Worm (Caenorhabditis elegans): Measurements from ENCODE around the gene spe-10.

spe-10 gene

ce11 chrV:10404701-10405100 is 20.7 kb downstream of the spe-10 start:
- TF ChIP-seq ztf-11 (tag; optimal IDR thresholded peaks at IDR 0.05), result no peak
- no peak for TF ChIP-seq mep-1 (tag; optimal IDR thresholded peaks at IDR 0.05)
- TF ChIP-seq unc-120 (tag; optimal IDR thresholded peaks at IDR 0.05; ENCODE audit: poor library complexity, severe bottlenecking), result no peak
- no peak for TF ChIP-seq nhr-76 (tag; optimal IDR thresholded peaks at IDR 0.05)
- TF ChIP-seq flh-1 (GFP tag; optimal IDR thresholded peaks at IDR 0.05), result no peak
- no peak for TF ChIP-seq pha-4 (tag; optimal IDR thresholded peaks at IDR 0.05)
- no peak for TF ChIP-seq M03D4.4 (tag; optimal IDR thresholded peaks at IDR 0.05)
- no peak for TF ChIP-seq lin-13 (tag; optimal IDR thresholded peaks at IDR 0.05)
- no peak for TF ChIP-seq cnd-1 (tag; optimal IDR thresholded peaks at IDR 0.05)
- TF ChIP-seq ham-2 (GFP tag; optimal IDR thresholded peaks at IDR 0.05), result no peak
- TF ChIP-seq elt-3 (tag; optimal IDR thresholded peaks at IDR 0.05), result no peak
- TF ChIP-seq lsy-2 (tag; optimal IDR thresholded peaks at IDR 0.05), result no peak
- TF ChIP-seq ceh-43 (GFP tag; optimal IDR thresholded peaks at IDR 0.05), result no peak
- TF ChIP-seq bed-3 (GFP tag; optimal IDR thresholded peaks at IDR 0.05), result no peak
- no peak for TF ChIP-seq tbx-8 (GFP tag; optimal IDR thresholded peaks at IDR 0.05)
- TF ChIP-seq sptf-1 (tag; optimal IDR thresholded peaks at IDR 0.05), result no peak
- TF ChIP-seq unc-39 (tag; optimal IDR thresholded peaks at IDR 0.05), result no peak

- TF ChIP-seq mab-5 (tag; optimal IDR thresholded peaks at IDR 0.05), result no peak
- no peak for TF ChIP-seq elt-3 (tag; optimal IDR thresholded peaks at IDR 0.05)
- no peak for TF ChIP-seq sem-2 (GFP tag; optimal IDR thresholded peaks at IDR 0.05)
- TF ChIP-seq ces-1 (GFP tag; optimal IDR thresholded peaks at IDR 0.05), result no peak
- no peak for TF ChIP-seq ceh-83 (GFP tag; optimal IDR thresholded peaks at IDR 0.05)
- TF ChIP-seq flh-1 (GFP tag; optimal IDR thresholded peaks at IDR 0.05), result no peak
- no peak for TF ChIP-seq bed-3 (GFP tag; optimal IDR thresholded peaks at IDR 0.05)
- no peak for TF ChIP-seq blmp-1 (tag; optimal IDR thresholded peaks at IDR 0.05)
- TF ChIP-seq unc-39 (tag; optimal IDR thresholded peaks at IDR 0.05), result no peak
- TF ChIP-seq ham-2 (GFP tag; optimal IDR thresholded peaks at IDR 0.05), result no peak
- no peak for TF ChIP-seq M03D4.4 (tag; optimal IDR thresholded peaks at IDR 0.05)
- no peak for TF ChIP-seq nhr-2 (tag; optimal IDR thresholded peaks at IDR 0.05)
- no peak for TF ChIP-seq ceh-43 (GFP tag; optimal IDR thresholded peaks at IDR 0.05)
- TF ChIP-seq hlh-1 (tag; optimal IDR thresholded peaks at IDR 0.05), result no peak
- TF ChIP-seq nhr-237 (tag; optimal IDR thresholded peaks at IDR 0.05), result no peak
- no peak for TF ChIP-seq drap-1 (GFP tag; optimal IDR thresholded peaks at IDR 0.05)
- no peak for TF ChIP-seq tbx-8 (GFP tag; optimal IDR thresholded peaks at IDR 0.05)
- TF ChIP-seq pha-4 (tag; optimal IDR thresholded peaks at IDR 0.05), result no peak
These were observed 22.3 kb downstream of the spe-10 start, which contains the start of gene F15H10.7 for ce11 chrV:10406313-10406712. Gene F15H10.7, minus strand, starts transcription at chrV:10406413.

- TF ChIP-seq ham-2 (GFP tag; optimal IDR thresholded peaks at IDR 0.05) (no peak), unc-39 (tag; optimal IDR thresholded peaks at IDR 0.05) (no peak), mab-5 (tag; optimal IDR thresholded peaks at IDR 0.05) (no peak), lin-13 (tag; optimal IDR thresholded peaks at IDR 0.05) (no peak), nhr-237 (tag; optimal IDR thresholded peaks at IDR 0.05) (no peak), ceh-43 (GFP tag; optimal IDR thresholded peaks at IDR 0.05) (no peak), nhr-2 (tag; optimal IDR thresholded peaks at IDR 0.05) (no peak), lin-32 (GFP tag; optimal IDR thresholded peaks at IDR 0.05) (no peak), drap-1 (GFP tag; optimal IDR thresholded peaks at IDR 0.05) (no peak), zip-8 (tag; optimal IDR thresholded peaks at IDR 0.05) (no peak), pha-4 (tag; optimal IDR thresholded peaks at IDR 0.05) (no peak)
These were observed 26.1 kb downstream of the spe-10 start, which contains the start of gene F15H10.12 for ce11 chrV:10410030-10410713. Gene F15H10.12, minus strand, starts transcription at chrV:10410080.

ce11 chrV:10414610-10415009 is 30.6 kb downstream of the spe-10 start, which contains the start of gene F15H10.9:
Gene F15H10.9, minus strand, starts transcription at chrV:10414710.
- TF ChIP-seq ces-1 (GFP tag; optimal IDR thresholded peaks at IDR 0.05) (no peak), snpc-4 (tag; optimal IDR thresholded peaks at IDR 0.05) (no peak), nhr-12 (tag; optimal IDR thresholded peaks at IDR 0.05) (no peak), pha-4 (tag; optimal IDR thresholded peaks at IDR 0.05) (no peak), mep-1 (tag; optimal IDR thresholded peaks at IDR 0.05) (no peak), lsy-2 (tag; optimal IDR thresholded peaks at IDR 0.05) (no peak), lin-13 (tag; optimal IDR thresholded peaks at IDR 0.05) (no peak), nhr-28 (tag; optimal IDR thresholded peaks at IDR 0.05) (no peak), ham-2 (GFP tag; optimal IDR thresholded peaks at IDR 0.05) (no peak), ztf-11 (tag; optimal IDR thresholded peaks at IDR 0.05) (no peak), unc-39 (tag; optimal IDR thresholded peaks at IDR 0.05) (no peak), nhr-76 (tag; optimal IDR thresholded peaks at IDR 0.05) (no peak), M03D4.4 (tag; optimal IDR thresholded peaks at IDR 0.05) (no peak), flh-1 (GFP tag; optimal IDR thresholded peaks at IDR 0.05) (no peak), mls-2 (tag; optimal IDR thresholded peaks at IDR 0.05) (no peak), drap-1 (GFP tag; optimal IDR thresholded peaks at IDR 0.05) (no peak), unc-120 (tag; optimal IDR thresholded peaks at IDR 0.05; ENCODE audit: poor library complexity, severe bottlenecking) (no peak), elt-1 (tag; optimal IDR thresholded peaks at IDR 0.05; ENCODE audit: borderline replicate concordance, insufficient read depth) (no peak), tbx-8 (GFP tag; optimal IDR thresholded peaks at IDR 0.05) (no peak), hlh-1 (tag; optimal IDR thresholded peaks at IDR 0.05) (no peak)
